Worm (Caenorhabditis elegans): Measurements from ENCODE around the gene ZK970.8.

ZK970.8 gene

DNA sequence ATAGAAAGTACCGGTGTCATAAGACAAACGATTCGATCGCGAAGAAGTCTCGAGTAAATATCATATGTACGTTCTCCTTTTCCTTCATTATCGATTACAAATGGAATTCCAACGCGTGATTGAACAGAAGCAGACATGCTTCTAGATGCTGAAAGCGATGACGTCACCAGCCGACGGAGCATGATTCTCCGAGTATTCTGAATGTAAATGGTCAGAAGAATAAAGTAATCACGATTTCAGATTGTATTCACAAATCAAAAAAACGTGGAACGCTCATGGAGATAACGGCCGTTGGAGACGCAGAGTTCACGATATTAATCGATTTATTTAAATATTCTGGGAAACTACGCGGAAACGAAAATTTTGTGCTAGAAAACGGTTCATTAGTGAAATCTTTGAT, 6.8 kb upstream of the ZK970.8 start, which contains the start of gene clpp-1 (continued):
- TF ChIP-seq sdz-12 (GFP tag; optimal IDR thresholded peaks at IDR 0.05) (no peak), set-16 (GFP tag; IDR thresholded peaks at IDR 0.05) (no peak), zfp-3 (GFP tag; conservative IDR thresholded peaks at IDR 0.05) (peak; percentile 66; the same call in 1 of the 2 replicates), hmg-1.1 (GFP tag; IDR thresholded peaks at IDR 0.05) (no peak), pha-4 (GFP tag; IDR thresholded peaks at IDR 0.05) (no peak), pha-4 (tag; optimal IDR thresholded peaks at IDR 0.05) (no peak), zfp-2 (tag; optimal IDR thresholded peaks at IDR 0.05) (no peak), lir-3 (tag; optimal IDR thresholded peaks at IDR 0.05) (no peak), fos-1 (tag; optimal IDR thresholded peaks at IDR 0.05) (no peak), dmd-8 (GFP tag; IDR thresholded peaks at IDR 0.05) (no peak), unc-130 (GFP tag; optimal IDR thresholded peaks at IDR 0.05) (no peak), nhr-77 (tag; optimal IDR thresholded peaks at IDR 0.05) (no peak), ztf-11 (tag; optimal IDR thresholded peaks at IDR 0.05) (no peak), hlh-30 (tag; optimal IDR thresholded peaks at IDR 0.05; ENCODE audit: insufficient read depth) (peak; percentile 29), dve-1 (tag; optimal IDR thresholded peaks at IDR 0.05; ENCODE audit: insufficient read depth) (peak; percentile 16), lin-1 (GFP tag; IDR thresholded peaks at IDR 0.05) (no peak), mes-2 (tag; optimal IDR thresholded peaks at IDR 0.05; ENCODE audit: poor library complexity, severe bottlenecking) (peak; percentile 16), mdt-29 (GFP tag; IDR thresholded peaks at IDR 0.05) (no peak), madf-9 (GFP tag; conservative IDR thresholded peaks at IDR 0.05) (no peak), tra-1 (GFP tag; IDR thresholded peaks at IDR 0.05) (no peak), arid-1 (GFP tag; conservative IDR thresholded peaks at IDR 0.05) (0 out of 2 replicates have a peak, but pooled peaks have one; percentile 24), ama-1 (optimal IDR thresholded peaks at IDR 0.05) (peak; percentile 82), R02D3.7 (tag; optimal IDR thresholded peaks at IDR 0.05) (no peak), daf-12 (tag; optimal IDR thresholded peaks at IDR 0.05) (no peak), ces-1 (GFP tag; optimal IDR thresholded peaks at IDR 0.05) (no peak), F37D6.2 (tag; optimal IDR thresholded peaks at IDR 0.05) (no peak), mxl-3 (GFP tag; optimal IDR thresholded peaks at IDR 0.05) (no peak), lin-15B (tag; optimal IDR thresholded peaks at IDR 0.05) (no peak), snpc-4 (tag; optimal IDR thresholded peaks at IDR 0.05) (no peak), saeg-2 (GFP tag; IDR thresholded peaks at IDR 0.05) (0 out of 2 replicates have a peak, but pooled peaks have one; percentile 47), lin-39 (tag; optimal IDR thresholded peaks at IDR 0.05) (no peak), mep-1 (tag; optimal IDR thresholded peaks at IDR 0.05) (peak; percentile 32), attf-4 (tag; optimal IDR thresholded peaks at IDR 0.05) (no peak), ceh-62 (tag; optimal IDR thresholded peaks at IDR 0.05) (no peak), T20F7.1 (GFP tag; optimal IDR thresholded peaks at IDR 0.05) (peak; percentile 19), zip-11 (GFP tag; IDR thresholded peaks at IDR 0.05) (no peak), snpc-1.2 (GFP tag; IDR thresholded peaks at IDR 0.05) (no peak), lin-38 (GFP tag; IDR thresholded peaks at IDR 0.05) (no peak), zag-1 (tag; optimal IDR thresholded peaks at IDR 0.05) (no peak), vab-7 (GFP tag; IDR thresholded peaks at IDR 0.05) (no peak), nhr-10 (tag; optimal IDR thresholded peaks at IDR 0.05) (no peak), lsy-2 (tag; optimal IDR thresholded peaks at IDR 0.05) (peak in 1 of 2 experiments; percentile 31), ceh-44 (GFP tag; IDR thresholded peaks at IDR 0.05) (no peak), dmd-9 (GFP tag; IDR thresholded peaks at IDR 0.05) (no peak), skn-1 (tag; optimal IDR thresholded peaks at IDR 0.05) (no peak), zip-2 (tag; optimal IDR thresholded peaks at IDR 0.05) (no peak)

Measured in whole organism, L4 larva.